Worm (Caenorhabditis elegans) whole organism, L4 larva: Measurements from ENCODE around the gene Y97E10AR.6.

ENCODE experiments used
- F37D6.2 ChIP-seq: sonication (generic microtip); optimal IDR thresholded peaks from 2 replicates; lab custom pipeline; 2016; ENCODE audit warnings: mild to moderate bottlenecking, missing genetic modification characterization, missing compliant biosample characterization
- F44E2.7 ChIP-seq: fragments of 200-800 bp; sonication (Bioruptor generic); IDR thresholded peaks from 2 replicates; pipeline ENCODE4 v2.1.2; 2022; ENCODE audit warnings: missing genetic modification characterization, missing compliant biosample characterization
- F49E8.2 ChIP-seq: sonication (generic microtip); optimal IDR thresholded peaks from 2 replicates; lab custom pipeline; 2016; ENCODE audit warnings: missing compliant biosample characterization, mild to moderate bottlenecking, missing genetic modification characterization, borderline replicate concordance
- R02D3.7 ChIP-seq: fragments of 150-350 bp; sonication (generic microtip); optimal IDR thresholded peaks from 3 replicates; lab custom pipeline; 2014; ENCODE audit warnings: missing biosample characterization, missing genetic modification characterization
- T20F7.1 ChIP-seq: fragments of 200-800 bp; sonication (Bioruptor generic); optimal IDR thresholded peaks from 2 replicates; lab custom pipeline; 2018; ENCODE audit warnings: mild to moderate bottlenecking, missing genetic modification characterization, missing compliant biosample characterization
- T26A8.4 ChIP-seq: fragments of 200-800 bp; sonication (Bioruptor generic); IDR thresholded peaks from 2 replicates; pipeline ENCODE4 v1.3.6; 2022; ENCODE audit warnings: missing genetic modification characterization, missing compliant biosample characterization
- Y105C5A.15 ChIP-seq: fragments of 200-800 bp; sonication (Bioruptor generic); IDR thresholded peaks from 2 replicates; pipeline ENCODE4 v1.3.6; 2022; ENCODE audit warnings: missing genetic modification characterization, missing compliant biosample characterization
- Y48G9A.11 ChIP-seq: fragments of 200-800 bp; sonication (Bioruptor generic); IDR thresholded peaks from 2 replicates; pipeline ENCODE4 v1.3.6; 2022; ENCODE audit warnings: missing genetic modification reagents, missing genetic modification characterization, missing compliant biosample characterization
- Y5F2A.4 ChIP-seq: fragments of 200-800 bp; sonication (Bioruptor generic); optimal IDR thresholded peaks from 2 replicates; lab custom pipeline; 2018; ENCODE audit warnings: mild to moderate bottlenecking, missing genetic modification characterization, missing compliant biosample characterization
- aha-1 ChIP-seq: fragments of 150-350 bp; peaks from one replicate; lab custom pipeline; 2014; ENCODE audit warnings: missing biosample characterization, missing genetic modification characterization
- aly-2 ChIP-seq: sonication (generic microtip); optimal IDR thresholded peaks from 2 replicates; lab custom pipeline; 2018; ENCODE audit warnings: missing biosample characterization, missing genetic modification characterization
- ama-1 ChIP-seq: fragments of 150-350 bp; optimal IDR thresholded peaks from 2 replicates; lab custom pipeline; 2014; ENCODE audit warnings: inconsistent platforms, mixed read lengths
- arid-1 ChIP-seq: fragments of 200-800 bp; sonication (Bioruptor generic); conservative IDR thresholded peaks from 2 replicates; pipeline ENCODE4 v1.3.6; 2022; ENCODE audit warnings: missing genetic modification reagents, missing genetic modification characterization, missing compliant biosample characterization
- attf-4 ChIP-seq: sonication (generic microtip); optimal IDR thresholded peaks from 3 replicates; lab custom pipeline; 2017; ENCODE audit warnings: missing biosample characterization, missing genetic modification characterization
- ceh-28 ChIP-seq: fragments of 150-350 bp; optimal IDR thresholded peaks from 2 replicates; lab custom pipeline; 2014; ENCODE audit warnings: missing biosample characterization, missing genetic modification reagents, missing genetic modification characterization
- ceh-62 ChIP-seq: sonication (generic microtip); optimal IDR thresholded peaks from 2 replicates; lab custom pipeline; 2017; ENCODE audit warnings: missing biosample characterization, missing genetic modification characterization
- ces-1 ChIP-seq: fragments of 150-350 bp; sonication (generic microtip); optimal IDR thresholded peaks from 4 replicates; lab custom pipeline; 2014; ENCODE audit warnings: missing biosample characterization, missing genetic modification reagents, missing genetic modification characterization
- daf-12 ChIP-seq: fragments of 150-350 bp; optimal IDR thresholded peaks from 2 replicates; lab custom pipeline; 2014; ENCODE audit warnings: missing biosample characterization, missing genetic modification reagents, missing genetic modification characterization
- daf-16 ChIP-seq, 3 experiments: sonication (generic microtip); optimal IDR thresholded peaks; 2 replicates each; lab custom pipeline; 2016 to 2017; ENCODE audit warnings: missing genetic modification characterization in 3 of 3, missing genetic modification reagents in 3 of 3, mild to moderate bottlenecking in 2 of 3, missing compliant biosample characterization in 2 of 3, missing biosample characterization in 1 of 3, moderate library complexity in 1 of 3
- dmd-6 ChIP-seq: fragments of 200-800 bp; sonication (Bioruptor generic); IDR thresholded peaks from 2 replicates; pipeline ENCODE4 v1.3.6; 2022; ENCODE audit warnings: missing genetic modification reagents, missing genetic modification characterization, missing compliant biosample characterization
- dmd-8 ChIP-seq: fragments of 200-800 bp; sonication (Bioruptor generic); IDR thresholded peaks from 2 replicates; pipeline ENCODE4 v1.3.6; 2022; ENCODE audit warnings: missing genetic modification characterization, missing compliant biosample characterization
- dpl-1 ChIP-seq: fragments of 150-350 bp; optimal IDR thresholded peaks from 2 replicates; lab custom pipeline; 2014; ENCODE audit warnings: missing biosample characterization, missing genetic modification reagents, missing genetic modification characterization
- duxl-1 ChIP-seq: sonication (generic microtip); optimal IDR thresholded peaks from 2 replicates; lab custom pipeline; 2016; ENCODE audit warnings: mild to moderate bottlenecking, missing genetic modification characterization, moderate library complexity, missing compliant biosample characterization; ENCODE audit not compliant: poor library complexity
- egl-43 ChIP-seq: fragments of 200-800 bp; sonication (Bioruptor generic); IDR thresholded peaks from 2 replicates; pipeline ENCODE4 v1.3.6; 2022; ENCODE audit warnings: missing genetic modification reagents, missing genetic modification characterization, missing compliant biosample characterization
- fkh-10 ChIP-seq: fragments of 150-350 bp; optimal IDR thresholded peaks from 2 replicates; lab custom pipeline; 2014; ENCODE audit warnings: missing biosample characterization, missing genetic modification reagents, missing genetic modification characterization
- hif-1 ChIP-seq, 2 experiments: sonication (generic microtip); optimal IDR thresholded peaks; 2 replicates each; lab custom pipeline; 2016 to 2017; ENCODE audit warnings: missing compliant biosample characterization in 2 of 2, missing genetic modification characterization in 2 of 2, missing genetic modification reagents in 2 of 2, missing genotype in 2 of 2, mild to moderate bottlenecking in 1 of 2
- hlh-30 ChIP-seq: sonication (generic microtip); optimal IDR thresholded peaks from 2 replicates; lab custom pipeline; 2017; ENCODE audit warnings: antibody characterized with exemption, mild to moderate bottlenecking, missing genetic modification characterization, missing compliant biosample characterization; ENCODE audit not compliant: insufficient read depth
- jun-1 ChIP-seq: fragments of 150-350 bp; optimal IDR thresholded peaks from 2 replicates; lab custom pipeline; 2014; ENCODE audit warnings: missing biosample characterization, missing genetic modification reagents, missing genetic modification characterization
- lin-38 ChIP-seq: fragments of 200-800 bp; sonication (Bioruptor generic); IDR thresholded peaks from 2 replicates; pipeline ENCODE4 v1.3.6; 2022; ENCODE audit warnings: missing genetic modification reagents, missing genetic modification characterization, missing compliant biosample characterization
- lin-39 ChIP-seq: fragments of 150-350 bp; optimal IDR thresholded peaks from 2 replicates; lab custom pipeline; 2014; ENCODE audit warnings: missing biosample characterization, missing genetic modification reagents, missing genetic modification characterization
- lsy-2 ChIP-seq, 2 experiments: fragments of 150-350 bp in 1 of 2; sonication (generic microtip) in 1 of 2; optimal IDR thresholded peaks; 2 replicates each; lab custom pipeline; 2014 to 2017; ENCODE audit warnings: missing biosample characterization in 2 of 2, missing genetic modification characterization in 2 of 2
- mep-1 ChIP-seq: fragments of 150-350 bp; sonication (generic microtip); optimal IDR thresholded peaks from 3 replicates; lab custom pipeline; 2014; ENCODE audit warnings: missing biosample characterization, missing genetic modification characterization
- mes-2 ChIP-seq: sonication (generic microtip); optimal IDR thresholded peaks from 2 replicates; lab custom pipeline; 2016; ENCODE audit warnings: missing genotype, mild to moderate bottlenecking, missing genetic modification characterization, missing compliant biosample characterization; ENCODE audit not compliant: poor library complexity, severe bottlenecking
- nhr-10 ChIP-seq: fragments of 150-350 bp; optimal IDR thresholded peaks from 2 replicates; lab custom pipeline; 2014; ENCODE audit warnings: missing biosample characterization, missing genetic modification characterization
- nhr-25 ChIP-seq: sonication (generic microtip); optimal IDR thresholded peaks from 2 replicates; lab custom pipeline; 2017; ENCODE audit warnings: missing genetic modification characterization, mild to moderate bottlenecking, missing compliant biosample characterization, antibody characterized with exemption, moderate library complexity, borderline replicate concordance; ENCODE audit not compliant: insufficient read depth
- nhr-28 ChIP-seq: fragments of 150-350 bp; optimal IDR thresholded peaks from 2 replicates; lab custom pipeline; 2014; ENCODE audit warnings: missing biosample characterization, missing genetic modification characterization
- nhr-6 ChIP-seq: fragments of 150-350 bp; optimal IDR thresholded peaks from 2 replicates; lab custom pipeline; 2014; ENCODE audit warnings: missing biosample characterization, missing genetic modification characterization
- nhr-77 ChIP-seq: fragments of 150-350 bp; optimal IDR thresholded peaks from 2 replicates; lab custom pipeline; 2014; ENCODE audit warnings: missing biosample characterization, missing genetic modification characterization
- snpc-1.2 ChIP-seq: fragments of 200-800 bp; sonication (Bioruptor generic); IDR thresholded peaks from 2 replicates; pipeline ENCODE4 v1.3.6; 2022; ENCODE audit warnings: missing genetic modification reagents, missing genetic modification characterization, missing compliant biosample characterization
- spr-1 ChIP-seq: sonication (generic microtip); optimal IDR thresholded peaks from 2 replicates; lab custom pipeline; 2016; ENCODE audit warnings: mild to moderate bottlenecking, missing genetic modification characterization, missing compliant biosample characterization
- tra-1 ChIP-seq: fragments of 200-800 bp; sonication (Bioruptor generic); IDR thresholded peaks from 2 replicates; pipeline ENCODE4 v1.3.6; 2022; ENCODE audit warnings: missing genetic modification reagents, missing genetic modification characterization, missing compliant biosample characterization
- unc-130 ChIP-seq: sonication (generic microtip); optimal IDR thresholded peaks from 2 replicates; lab custom pipeline; 2016; ENCODE audit warnings: missing genetic modification reagents, missing genetic modification characterization, missing compliant biosample characterization
- zfp-3 ChIP-seq: fragments of 200-800 bp; sonication (Bioruptor generic); conservative IDR thresholded peaks from 2 replicates; pipeline ENCODE4 v1.3.6; 2022; ENCODE audit warnings: missing genetic modification reagents, missing genetic modification characterization, missing compliant biosample characterization

The Y97E10AR.6 gene

DNA sequence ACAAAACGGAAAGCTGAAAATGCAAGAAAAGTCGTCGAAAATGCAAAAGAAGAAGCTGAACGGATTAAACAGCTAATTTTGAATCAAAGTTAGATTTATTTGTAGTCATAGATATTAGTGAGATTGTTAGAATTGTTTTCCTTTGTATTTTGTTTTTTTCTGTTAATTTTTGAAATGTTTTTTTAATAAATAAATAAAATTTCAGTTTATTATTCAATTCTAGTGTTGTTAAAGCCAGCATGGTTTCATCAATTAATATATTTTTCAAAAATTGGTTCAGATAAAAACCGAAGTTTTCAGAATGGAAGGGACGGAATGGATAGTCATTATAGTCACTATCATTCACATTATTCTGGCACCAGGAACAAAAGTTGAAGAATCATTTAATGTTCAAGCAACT lies 21.1 kb upstream of the Y97E10AR.6 start, which contains the start of gene algn-12:
algn-12 (plus strand) TSS at position 301 of the 400 bp plus-strand sequence.
- TF ChIP-seq hif-1 (tag; optimal IDR thresholded peaks at IDR 0.05; lab: Kevin White, UChicago), result no peak
- TF ChIP-seq, all 104 proteins: peak for 0

DNA sequence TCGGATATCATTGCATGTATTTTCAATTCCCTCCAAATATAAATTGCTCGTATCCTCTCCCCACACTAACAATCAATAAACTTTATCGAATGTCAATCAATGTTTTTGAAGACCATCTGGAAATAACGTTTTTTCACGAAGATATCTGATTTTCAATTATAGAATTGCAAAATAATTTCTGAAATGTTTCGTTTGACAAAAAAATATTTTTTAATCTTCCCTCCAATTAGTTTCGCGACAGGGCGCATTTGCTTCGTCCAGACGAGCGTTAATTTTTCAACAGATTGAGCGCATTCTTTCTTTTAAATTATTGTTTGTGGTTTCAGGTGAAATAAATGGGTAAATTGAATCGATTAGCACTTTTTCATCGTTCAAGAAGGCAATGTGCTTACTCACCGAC lies 17.4 kb upstream of the Y97E10AR.6 start, which contains the start of gene vars-1:
vars-1 (plus strand) TSS at position 291 of the 400 bp plus-strand sequence.
- TF ChIP-seq Y5F2A.4 (GFP tag; lab: Kevin White, UChicago) (no peak), mes-2 (peak; percentile 58), spr-1 (tag; lab: Kevin White, UChicago) (no peak), egl-43 (GFP tag; lab: Robert Waterston, UW) (no peak), hlh-30 (tag; lab: Kevin White, UChicago) (peak; percentile 49), ama-1 (lab: Kevin White, UChicago) (peak; percentile 33), F44E2.7 (GFP tag; lab: Robert Waterston, UW) (no peak), dmd-6 (GFP tag; lab: Robert Waterston, UW) (0 out of 2 replicates have a peak, but pooled peaks have one; percentile 13), ceh-62 (tag; lab: Kevin White, UChicago) (no peak), ceh-28 (tag; lab: Kevin White, UChicago) (no peak), T20F7.1 (GFP tag; lab: Kevin White, UChicago) (peak; percentile 46), aha-1 (tag; lab: Kevin White, UChicago) (peak; percentile 11), R02D3.7 (tag; lab: Kevin White, UChicago) (no peak), nhr-6 (tag; lab: Kevin White, UChicago) (peak; percentile 4), zfp-3 (GFP tag; lab: Robert Waterston, UW) (no peak), nhr-25 (no peak), Y48G9A.11 (GFP tag; lab: Robert Waterston, UW) (no peak), unc-130 (GFP tag; lab: Kevin White, UChicago) (no peak), snpc-1.2 (GFP tag; lab: Robert Waterston, UW) (0 out of 2 replicates have a peak, but pooled peaks have one; percentile 31), Y105C5A.15 (GFP tag; lab: Robert Waterston, UW) (no peak), duxl-1 (tag; lab: Kevin White, UChicago) (peak; percentile 19), mep-1 (tag; lab: Kevin White, UChicago) (peak; percentile 17), tra-1 (GFP tag; lab: Robert Waterston, UW) (no peak), arid-1 (GFP tag; lab: Robert Waterston, UW) (no peak), ces-1 (GFP tag; lab: Kevin White, UChicago) (no peak), dmd-8 (GFP tag; lab: Robert Waterston, UW) (no peak), aly-2 (no peak), F37D6.2 (tag; lab: Kevin White, UChicago) (no peak), daf-12 (tag; lab: Kevin White, UChicago) (no peak), hif-1 (tag; optimal IDR thresholded peaks at IDR 0.05; lab: Kevin White, UChicago) (no peak), lsy-2 (tag; optimal IDR thresholded peaks at IDR 0.05; lab: Kevin White, UChicago) (peak in 1 of 2 experiments; percentile 71), jun-1 (tag; lab: Kevin White, UChicago) (no peak), dpl-1 (GFP tag; lab: Kevin White, UChicago) (peak; percentile 93), nhr-10 (tag; lab: Kevin White, UChicago) (no peak), lin-38 (GFP tag; lab: Robert Waterston, UW) (peak; percentile 93), F49E8.2 (tag; lab: Kevin White, UChicago) (peak; percentile 7), lin-39 (tag; lab: Kevin White, UChicago) (no peak), attf-4 (tag; lab: Kevin White, UChicago) (no peak), fkh-10 (peak; percentile 7), nhr-28 (tag; lab: Kevin White, UChicago) (peak; percentile 38), T26A8.4 (no peak), nhr-77 (tag; lab: Kevin White, UChicago) (no peak), daf-16 (GFP tag; optimal IDR thresholded peaks at IDR 0.05; lab: Kevin White, UChicago) (no peak), daf-16 (tag; optimal IDR thresholded peaks at IDR 0.05; lab: Kevin White, UChicago) (peak; percentile 37)
